Fruit fly (Drosophila melanogaster) whole organism, wandering third instar larva: ENCODE results near the gene ZnT77C.

Source experiments
- Abd-B ChIP-seq: fragments of >200 bp; optimal IDR thresholded peaks from 2 replicates; lab custom pipeline; 2017; ENCODE audit warnings: missing biosample characterization, missing genetic modification characterization
- CrebA ChIP-seq: fragments of 200-800 bp; sonication (Bioruptor generic); optimal IDR thresholded peaks from 2 replicates; lab custom pipeline; 2016; ENCODE audit warnings: missing biosample characterization, mild to moderate bottlenecking, missing genetic modification characterization, borderline replicate concordance
- Dfd ChIP-seq: fragments of >200 bp; optimal IDR thresholded peaks from 2 replicates; lab custom pipeline; 2017; ENCODE audit warnings: missing biosample characterization, missing genetic modification characterization
- Dif ChIP-seq: fragments of 200-275, 200-300 bp; sonication (Bioruptor generic); optimal IDR thresholded peaks from 2 replicates; lab custom pipeline; 2018; ENCODE audit warnings: missing biosample characterization, missing genetic modification characterization; ENCODE audit not compliant: partially characterized antibody
- GATAd ChIP-seq: sonication (Bioruptor generic); optimal IDR thresholded peaks from 2 replicates; lab custom pipeline; 2016; ENCODE audit warnings: missing biosample characterization, missing genetic modification characterization
- HLH106 ChIP-seq: fragments of 200-800 bp; optimal IDR thresholded peaks from 3 replicates; lab custom pipeline; 2019; ENCODE audit warnings: missing biosample characterization, mild to moderate bottlenecking, missing genetic modification characterization, moderate library complexity
- Hr78 ChIP-seq: fragments of >200 bp; optimal IDR thresholded peaks from 2 replicates; lab custom pipeline; 2017; ENCODE audit warnings: missing biosample characterization, missing genetic modification characterization
- Hr83 ChIP-seq: fragments of 200-300 bp; sonication (Bioruptor generic); optimal IDR thresholded peaks from 2 replicates; lab custom pipeline; 2016; ENCODE audit warnings: missing biosample characterization, mild to moderate bottlenecking, missing genetic modification characterization, moderate library complexity; ENCODE audit not compliant: poor library complexity, severe bottlenecking
- Jra ChIP-seq: sonication (Bioruptor generic); optimal IDR thresholded peaks from 2 replicates; lab custom pipeline; 2016; ENCODE audit warnings: missing biosample characterization, missing genetic modification characterization
- Mio ChIP-seq: sonication (Bioruptor generic); optimal IDR thresholded peaks from 2 replicates; lab custom pipeline; 2016; ENCODE audit warnings: missing biosample characterization, missing genetic modification characterization
- Myc ChIP-seq: fragments of >200 bp; optimal IDR thresholded peaks from 2 replicates; lab custom pipeline; 2017
- N ChIP-seq: fragments of >200 bp; optimal IDR thresholded peaks from 2 replicates; lab custom pipeline; 2018; ENCODE audit warnings: missing biosample characterization, missing external identifiers, missing genetic modification characterization
- OdsH ChIP-seq: fragments of 200-800 bp; sonication (Bioruptor generic); optimal IDR thresholded peaks from 2 replicates; lab custom pipeline; 2016; ENCODE audit warnings: missing biosample characterization, mild to moderate bottlenecking, missing genetic modification characterization
- Rel ChIP-seq, 2 experiments: fragments of 200-800 bp; sonication (Bioruptor generic) in 1 of 2; optimal IDR thresholded peaks; 2 replicates in 1 of 2; 3 replicates in 1 of 2; lab custom pipeline; 2016 to 2019; ENCODE audit warnings: mild to moderate bottlenecking in 2 of 2, missing biosample characterization in 2 of 2, missing genetic modification characterization in 2 of 2, moderate library complexity in 1 of 2
- Sp1 ChIP-seq: fragments of 200-800 bp; sonication (Bioruptor generic); optimal IDR thresholded peaks from 3 replicates; lab custom pipeline; 2019; ENCODE audit warnings: missing biosample characterization, mild to moderate bottlenecking, missing genetic modification characterization, moderate library complexity
- Vsx2 ChIP-seq: fragments of 200-300, 225-300 bp; sonication (Bioruptor generic); optimal IDR thresholded peaks from 2 replicates; lab custom pipeline; 2018; ENCODE audit warnings: missing biosample characterization, missing genetic modification characterization; ENCODE audit not compliant: partially characterized antibody
- br ChIP-seq: fragments of 200-800 bp; sonication (Bioruptor generic); optimal IDR thresholded peaks from 2 replicates; lab custom pipeline; 2016; ENCODE audit warnings: missing biosample characterization, missing genetic modification characterization
- brk ChIP-seq: fragments of 200-800 bp; sonication (Bioruptor generic); optimal IDR thresholded peaks from 2 replicates; lab custom pipeline; 2016; ENCODE audit warnings: missing biosample characterization, mild to moderate bottlenecking, missing genetic modification characterization
- dl ChIP-seq, 2 experiments: fragments of 175-275, 200-275 bp in 1 of 2; fragments of 200-275 bp in 1 of 2; sonication (Bioruptor generic); optimal IDR thresholded peaks; lab custom pipeline; 2018; ENCODE audit warnings: mild to moderate bottlenecking in 2 of 2, missing biosample characterization in 2 of 2, missing genetic modification characterization in 2 of 2, moderate library complexity in 2 of 2; ENCODE audit not compliant: partially characterized antibody in 2 of 2, insufficient read depth in 1 of 2
- dmrt93B ChIP-seq: fragments of 200-800 bp; sonication (Bioruptor generic); optimal IDR thresholded peaks from 2 replicates; lab custom pipeline; 2018; ENCODE audit warnings: missing biosample characterization, mild to moderate bottlenecking, missing genetic modification characterization
- dsf ChIP-seq: sonication (Bioruptor generic); optimal IDR thresholded peaks from 2 replicates; lab custom pipeline; 2016; ENCODE audit warnings: missing biosample characterization, missing genetic modification characterization, borderline replicate concordance
- ey ChIP-seq: fragments of 200-800 bp; sonication (Bioruptor generic); optimal IDR thresholded peaks from 2 replicates; lab custom pipeline; 2016; ENCODE audit warnings: missing biosample characterization, missing genetic modification characterization
- foxo ChIP-seq, 2 experiments: fragments of 200-800 bp; sonication (Bioruptor generic); optimal IDR thresholded peaks; 2 replicates in 1 of 2; 3 replicates in 1 of 2; lab custom pipeline; 2016 to 2017; ENCODE audit warnings: missing biosample characterization in 2 of 2, missing genetic modification characterization in 2 of 2
- fru ChIP-seq: fragments of 200-800 bp; sonication (Bioruptor generic); optimal IDR thresholded peaks from 3 replicates; lab custom pipeline; 2016; ENCODE audit warnings: missing biosample characterization, mild to moderate bottlenecking, missing genetic modification characterization
- h ChIP-seq: fragments of 200-800 bp; sonication (Bioruptor generic); optimal IDR thresholded peaks from 3 replicates; lab custom pipeline; 2016; ENCODE audit warnings: missing biosample characterization, mild to moderate bottlenecking, missing genetic modification characterization
- jim ChIP-seq: fragments of 175-275, 200-325 bp; sonication (Bioruptor generic); optimal IDR thresholded peaks from 2 replicates; lab custom pipeline; 2016; ENCODE audit warnings: missing biosample characterization, mild to moderate bottlenecking, missing genetic modification characterization
- lola ChIP-seq: fragments of >200 bp; optimal IDR thresholded peaks from 2 replicates; lab custom pipeline; 2017; ENCODE audit warnings: missing biosample characterization, missing genetic modification characterization
- psq ChIP-seq: fragments of 200-800 bp; sonication (Bioruptor generic); optimal IDR thresholded peaks from 3 replicates; lab custom pipeline; 2017; ENCODE audit warnings: missing biosample characterization, mild to moderate bottlenecking, missing genetic modification characterization, moderate library complexity
- rgr ChIP-seq: fragments of 200-800 bp; sonication (Bioruptor generic); optimal IDR thresholded peaks from 3 replicates; lab custom pipeline; 2016; ENCODE audit warnings: missing biosample characterization, mild to moderate bottlenecking, missing genetic modification characterization
- sage ChIP-seq: fragments of 200-800 bp; sonication (Bioruptor generic); optimal IDR thresholded peaks from 2 replicates; lab custom pipeline; 2016; ENCODE audit warnings: missing biosample characterization, mild to moderate bottlenecking, missing genetic modification characterization
- sv ChIP-seq: fragments of 200-800 bp; sonication (Bioruptor generic); optimal IDR thresholded peaks from 3 replicates; lab custom pipeline; 2016; ENCODE audit warnings: missing biosample characterization, missing genetic modification characterization
- tai ChIP-seq: sonication (Bioruptor generic); optimal IDR thresholded peaks from 2 replicates; lab custom pipeline; 2016; ENCODE audit warnings: missing biosample characterization, missing genetic modification characterization
- woc ChIP-seq: sonication (Bioruptor generic); optimal IDR thresholded peaks from 2 replicates; lab custom pipeline; 2016; ENCODE audit warnings: missing biosample characterization, mild to moderate bottlenecking, missing genetic modification characterization

ZnT77C gene

DNA sequence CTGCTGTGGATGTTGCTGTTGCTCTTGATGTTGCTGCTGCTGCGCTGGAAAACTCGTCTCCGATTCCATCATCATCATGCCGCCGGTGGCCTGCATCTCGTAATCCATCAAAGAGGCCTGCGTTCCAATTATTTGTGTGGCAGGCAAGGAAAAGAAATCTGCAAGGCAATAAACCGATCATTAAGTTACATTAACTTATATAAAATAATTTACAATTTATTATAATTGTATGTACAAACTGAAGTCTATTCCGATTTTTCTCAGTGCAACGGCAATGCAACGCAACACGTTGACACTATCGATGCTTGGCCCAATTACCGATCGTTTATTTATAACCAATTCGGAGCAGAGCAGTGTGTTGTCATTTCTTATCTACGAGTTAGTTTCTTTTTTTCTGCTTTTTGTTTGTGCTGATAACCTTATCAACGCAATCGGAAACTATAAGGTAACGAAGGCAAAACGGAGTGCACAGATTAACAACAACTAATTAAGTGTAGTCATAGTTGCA is 23.7 kb downstream of the ZnT77C start:
- no peak for TF ChIP-seq Mio (GFP tag; lab: Kevin White, UChicago)
- TF ChIP-seq psq: no peak
- TF ChIP-seq brk: no peak
- TF ChIP-seq tai (GFP tag; lab: Kevin White, UChicago): no peak
- TF ChIP-seq br (GFP tag; lab: Kevin White, UChicago): no peak
- no peak for TF ChIP-seq dl (GFP tag; optimal IDR thresholded peaks at IDR 0.05; lab: Kevin White, UChicago; ENCODE audit: insufficient read depth in 1 of 2, partially characterized antibody in 2 of 2)
- no peak for TF ChIP-seq N (GFP tag; lab: Kevin White, UChicago)
- TF ChIP-seq dmrt93B: no peak
- no peak for TF ChIP-seq CrebA (GFP tag; lab: Kevin White, UChicago)
- no peak for TF ChIP-seq GATAd (GFP tag; lab: Kevin White, UChicago)
- TF ChIP-seq Dif: no peak
- TF ChIP-seq dsf (GFP tag; lab: Kevin White, UChicago): no peak
- TF ChIP-seq Abd-B (GFP tag; lab: Kevin White, UChicago): no peak
- no peak for TF ChIP-seq Sp1 (GFP tag; lab: Kevin White, UChicago)
- TF ChIP-seq Jra (GFP tag; lab: Kevin White, UChicago): no peak

DNA sequence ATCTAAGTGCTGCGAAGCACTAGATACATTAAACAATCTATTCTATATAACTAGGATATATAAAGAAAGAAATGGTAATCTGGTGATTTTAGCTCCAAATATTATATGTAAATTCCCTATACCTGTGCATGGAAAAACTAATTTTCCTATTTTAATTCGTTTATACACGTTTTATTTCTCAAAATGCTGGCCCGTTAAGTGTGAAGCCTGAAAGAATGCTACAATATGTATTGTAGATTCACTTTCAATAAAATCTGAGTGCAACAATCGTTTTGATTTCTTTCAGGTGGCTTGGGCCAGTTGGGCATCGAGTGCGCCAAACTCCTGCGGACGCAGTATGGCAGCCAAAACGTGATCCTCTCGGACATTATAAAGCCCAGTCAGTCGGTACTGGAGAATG is 27.3 kb downstream of the ZnT77C start:
- no peak for TF ChIP-seq ey (GFP tag; lab: Kevin White, UChicago)
- no peak for TF ChIP-seq dmrt93B
- TF ChIP-seq Hr83 (GFP tag; lab: Kevin White, UChicago): no peak
- no peak for TF ChIP-seq psq
- no peak for TF ChIP-seq sv (GFP tag; lab: Kevin White, UChicago)
- TF ChIP-seq CrebA (GFP tag; lab: Kevin White, UChicago): no peak
- TF ChIP-seq h (GFP tag; lab: Kevin White, UChicago): no peak
- no peak for TF ChIP-seq fru
- TF ChIP-seq Dif: no peak
- no peak for TF ChIP-seq N (GFP tag; lab: Kevin White, UChicago)
- TF ChIP-seq Dfd (GFP tag; lab: Kevin White, UChicago): no peak
- no peak for TF ChIP-seq dsf (GFP tag; lab: Kevin White, UChicago)
- TF ChIP-seq HLH106 (tag; lab: Kevin White, UChicago): no peak
- no peak for TF ChIP-seq woc (GFP tag; lab: Kevin White, UChicago)
- no peak for TF ChIP-seq Sp1 (GFP tag; lab: Kevin White, UChicago)
- no peak for TF ChIP-seq Jra (GFP tag; lab: Kevin White, UChicago)
- TF ChIP-seq br (GFP tag; lab: Kevin White, UChicago): no peak
- no peak for TF ChIP-seq sage (GFP tag; lab: Kevin White, UChicago)
- no peak for TF ChIP-seq brk
- no peak for TF ChIP-seq Mio (GFP tag; lab: Kevin White, UChicago)

DNA sequence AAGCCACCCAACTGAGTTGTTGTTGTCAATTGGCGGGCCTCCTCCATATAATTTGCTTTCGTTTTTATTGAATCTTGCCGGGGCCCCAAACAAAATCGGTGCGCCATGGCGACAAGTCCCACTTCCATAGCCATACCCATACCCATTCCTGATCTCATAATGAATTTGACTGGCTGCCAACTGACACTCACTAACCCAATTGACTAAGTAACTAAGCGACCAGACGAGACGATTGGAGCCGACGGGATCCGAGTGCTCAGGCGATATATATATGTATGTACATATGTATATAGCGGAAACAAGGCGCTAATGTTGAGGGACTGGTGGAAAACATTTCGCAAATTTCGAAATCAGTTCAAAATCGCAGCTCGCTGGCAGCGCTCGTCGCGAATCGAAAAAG is 28.1 kb downstream of the ZnT77C start, which contains the start of gene Tdh:
Tdh (plus strand) TSS at position 346 of the 400 bp plus-strand sequence.
- no peak for TF ChIP-seq Rel (GFP tag; optimal IDR thresholded peaks at IDR 0.05; lab: Kevin White, UChicago)
- no peak for TF ChIP-seq Rel (tag; optimal IDR thresholded peaks at IDR 0.05; lab: Kevin White, UChicago)
- no peak for TF ChIP-seq tai (GFP tag; lab: Kevin White, UChicago)
- TF ChIP-seq Mio (GFP tag; lab: Kevin White, UChicago): no peak
- TF ChIP-seq woc (GFP tag; lab: Kevin White, UChicago): no peak
- no peak for TF ChIP-seq HLH106 (tag; lab: Kevin White, UChicago)
- no peak for TF ChIP-seq Vsx2 (GFP tag; lab: Kevin White, UChicago)
- no peak for TF ChIP-seq fru
- TF ChIP-seq brk: no peak
- no peak for TF ChIP-seq br (GFP tag; lab: Kevin White, UChicago)
- TF ChIP-seq Hr78 (GFP tag; lab: Kevin White, UChicago): no peak
- no peak for TF ChIP-seq Jra (GFP tag; lab: Kevin White, UChicago)
- no peak for TF ChIP-seq GATAd (GFP tag; lab: Kevin White, UChicago)

DNA sequence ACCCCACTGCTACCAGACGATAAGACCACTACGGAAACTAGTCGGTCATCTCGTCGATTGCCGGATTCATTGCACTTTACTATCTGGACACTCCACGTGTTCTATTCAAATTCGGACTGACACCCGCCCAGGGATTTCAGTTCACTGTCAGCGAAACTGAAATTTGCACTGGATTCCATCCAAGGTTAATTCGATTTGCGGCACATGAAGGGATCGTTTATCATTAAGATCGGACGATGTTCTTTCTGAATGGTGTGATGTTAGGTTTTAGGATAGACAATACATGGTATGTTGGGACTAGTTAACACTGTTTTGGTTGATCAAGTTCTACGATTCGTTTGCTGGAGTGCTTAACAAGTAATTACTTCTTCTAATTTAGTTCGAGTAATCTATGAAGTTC is 28.8 kb downstream of the ZnT77C start, which contains the start of gene CG42764:
CG42764 (minus strand) TSS at position 101 of the 400 bp plus-strand sequence.
- TF ChIP-seq tai (GFP tag; lab: Kevin White, UChicago) (no peak), Myc (lab: Kevin White, UChicago) (no peak), dl (GFP tag; optimal IDR thresholded peaks at IDR 0.05; lab: Kevin White, UChicago; ENCODE audit: insufficient read depth in 1 of 2, partially characterized antibody in 2 of 2) (no peak), Hr78 (GFP tag; lab: Kevin White, UChicago) (no peak), HLH106 (tag; lab: Kevin White, UChicago) (no peak), jim (GFP tag; lab: Kevin White, UChicago) (no peak), Abd-B (GFP tag; lab: Kevin White, UChicago) (no peak), foxo (GFP tag; optimal IDR thresholded peaks at IDR 0.05; lab: Kevin White, UChicago) (no peak), rgr (GFP tag; lab: Kevin White, UChicago) (no peak), ey (GFP tag; lab: Kevin White, UChicago) (no peak), OdsH (GFP tag; lab: Kevin White, UChicago) (no peak), Mio (GFP tag; lab: Kevin White, UChicago) (no peak), Sp1 (GFP tag; lab: Kevin White, UChicago) (no peak), lola (GFP tag; lab: Kevin White, UChicago) (no peak), br (GFP tag; lab: Kevin White, UChicago) (no peak), GATAd (GFP tag; lab: Kevin White, UChicago) (no peak)
- TF ChIP-seq, all 38 proteins: peak for 0
